Fruit fly (Drosophila melanogaster) whole organism, wandering third instar larva: Measurements from ENCODE around the gene Mst89B.

Source experiments
- Abd-B ChIP-seq: fragments of >200 bp; optimal IDR thresholded peaks from 2 replicates; lab custom pipeline; 2017; ENCODE audit warnings: missing biosample characterization, missing genetic modification characterization
- CrebA ChIP-seq: fragments of 200-800 bp; sonication (Bioruptor generic); optimal IDR thresholded peaks from 2 replicates; lab custom pipeline; 2016; ENCODE audit warnings: missing biosample characterization, mild to moderate bottlenecking, missing genetic modification characterization, borderline replicate concordance
- Dfd ChIP-seq: fragments of >200 bp; optimal IDR thresholded peaks from 2 replicates; lab custom pipeline; 2017; ENCODE audit warnings: missing biosample characterization, missing genetic modification characterization
- Dif ChIP-seq: fragments of 200-275, 200-300 bp; sonication (Bioruptor generic); optimal IDR thresholded peaks from 2 replicates; lab custom pipeline; 2018; ENCODE audit warnings: missing biosample characterization, missing genetic modification characterization; ENCODE audit not compliant: partially characterized antibody
- GATAd ChIP-seq: sonication (Bioruptor generic); optimal IDR thresholded peaks from 2 replicates; lab custom pipeline; 2016; ENCODE audit warnings: missing biosample characterization, missing genetic modification characterization
- HLH106 ChIP-seq: fragments of 200-800 bp; optimal IDR thresholded peaks from 3 replicates; lab custom pipeline; 2019; ENCODE audit warnings: missing biosample characterization, mild to moderate bottlenecking, missing genetic modification characterization, moderate library complexity
- Hnf4 ChIP-seq: fragments of 200-800 bp; sonication (Bioruptor generic); optimal IDR thresholded peaks from 2 replicates; lab custom pipeline; 2016; ENCODE audit warnings: missing biosample characterization, mild to moderate bottlenecking, missing genetic modification characterization
- Hr83 ChIP-seq: fragments of 200-300 bp; sonication (Bioruptor generic); optimal IDR thresholded peaks from 2 replicates; lab custom pipeline; 2016; ENCODE audit warnings: missing biosample characterization, mild to moderate bottlenecking, missing genetic modification characterization, moderate library complexity; ENCODE audit not compliant: poor library complexity, severe bottlenecking
- Jra ChIP-seq: sonication (Bioruptor generic); optimal IDR thresholded peaks from 2 replicates; lab custom pipeline; 2016; ENCODE audit warnings: missing biosample characterization, missing genetic modification characterization
- Mio ChIP-seq: sonication (Bioruptor generic); optimal IDR thresholded peaks from 2 replicates; lab custom pipeline; 2016; ENCODE audit warnings: missing biosample characterization, missing genetic modification characterization
- OdsH ChIP-seq: fragments of 200-800 bp; sonication (Bioruptor generic); optimal IDR thresholded peaks from 2 replicates; lab custom pipeline; 2016; ENCODE audit warnings: missing biosample characterization, mild to moderate bottlenecking, missing genetic modification characterization
- Rel ChIP-seq, 2 experiments: fragments of 200-800 bp; sonication (Bioruptor generic) in 1 of 2; optimal IDR thresholded peaks; 2 replicates in 1 of 2; 3 replicates in 1 of 2; lab custom pipeline; 2016 to 2019; ENCODE audit warnings: mild to moderate bottlenecking in 2 of 2, missing biosample characterization in 2 of 2, missing genetic modification characterization in 2 of 2, moderate library complexity in 1 of 2
- Sp1 ChIP-seq: fragments of 200-800 bp; sonication (Bioruptor generic); optimal IDR thresholded peaks from 3 replicates; lab custom pipeline; 2019; ENCODE audit warnings: missing biosample characterization, mild to moderate bottlenecking, missing genetic modification characterization, moderate library complexity
- Vsx2 ChIP-seq: fragments of 200-300, 225-300 bp; sonication (Bioruptor generic); optimal IDR thresholded peaks from 2 replicates; lab custom pipeline; 2018; ENCODE audit warnings: missing biosample characterization, missing genetic modification characterization; ENCODE audit not compliant: partially characterized antibody
- br ChIP-seq: fragments of 200-800 bp; sonication (Bioruptor generic); optimal IDR thresholded peaks from 2 replicates; lab custom pipeline; 2016; ENCODE audit warnings: missing biosample characterization, missing genetic modification characterization
- brk ChIP-seq: fragments of 200-800 bp; sonication (Bioruptor generic); optimal IDR thresholded peaks from 2 replicates; lab custom pipeline; 2016; ENCODE audit warnings: missing biosample characterization, mild to moderate bottlenecking, missing genetic modification characterization
- dl ChIP-seq, 2 experiments: fragments of 175-275, 200-275 bp in 1 of 2; fragments of 200-275 bp in 1 of 2; sonication (Bioruptor generic); optimal IDR thresholded peaks; lab custom pipeline; 2018; ENCODE audit warnings: mild to moderate bottlenecking in 2 of 2, missing biosample characterization in 2 of 2, missing genetic modification characterization in 2 of 2, moderate library complexity in 2 of 2; ENCODE audit not compliant: partially characterized antibody in 2 of 2, insufficient read depth in 1 of 2
- dmrt93B ChIP-seq: fragments of 200-800 bp; sonication (Bioruptor generic); optimal IDR thresholded peaks from 2 replicates; lab custom pipeline; 2018; ENCODE audit warnings: missing biosample characterization, mild to moderate bottlenecking, missing genetic modification characterization
- dsf ChIP-seq: sonication (Bioruptor generic); optimal IDR thresholded peaks from 2 replicates; lab custom pipeline; 2016; ENCODE audit warnings: missing biosample characterization, missing genetic modification characterization, borderline replicate concordance
- ey ChIP-seq: fragments of 200-800 bp; sonication (Bioruptor generic); optimal IDR thresholded peaks from 2 replicates; lab custom pipeline; 2016; ENCODE audit warnings: missing biosample characterization, missing genetic modification characterization
- foxo ChIP-seq, 2 experiments: fragments of 200-800 bp; sonication (Bioruptor generic); optimal IDR thresholded peaks; 2 replicates in 1 of 2; 3 replicates in 1 of 2; lab custom pipeline; 2016 to 2017; ENCODE audit warnings: missing biosample characterization in 2 of 2, missing genetic modification characterization in 2 of 2
- fru ChIP-seq: fragments of 200-800 bp; sonication (Bioruptor generic); optimal IDR thresholded peaks from 3 replicates; lab custom pipeline; 2016; ENCODE audit warnings: missing biosample characterization, mild to moderate bottlenecking, missing genetic modification characterization
- h ChIP-seq: fragments of 200-800 bp; sonication (Bioruptor generic); optimal IDR thresholded peaks from 3 replicates; lab custom pipeline; 2016; ENCODE audit warnings: missing biosample characterization, mild to moderate bottlenecking, missing genetic modification characterization
- jim ChIP-seq: fragments of 175-275, 200-325 bp; sonication (Bioruptor generic); optimal IDR thresholded peaks from 2 replicates; lab custom pipeline; 2016; ENCODE audit warnings: missing biosample characterization, mild to moderate bottlenecking, missing genetic modification characterization
- pan ChIP-seq: fragments of >200 bp; optimal IDR thresholded peaks from 2 replicates; lab custom pipeline; 2017
- psq ChIP-seq: fragments of 200-800 bp; sonication (Bioruptor generic); optimal IDR thresholded peaks from 3 replicates; lab custom pipeline; 2017; ENCODE audit warnings: missing biosample characterization, mild to moderate bottlenecking, missing genetic modification characterization, moderate library complexity
- rgr ChIP-seq: fragments of 200-800 bp; sonication (Bioruptor generic); optimal IDR thresholded peaks from 3 replicates; lab custom pipeline; 2016; ENCODE audit warnings: missing biosample characterization, mild to moderate bottlenecking, missing genetic modification characterization
- sv ChIP-seq: fragments of 200-800 bp; sonication (Bioruptor generic); optimal IDR thresholded peaks from 3 replicates; lab custom pipeline; 2016; ENCODE audit warnings: missing biosample characterization, missing genetic modification characterization
- tai ChIP-seq: sonication (Bioruptor generic); optimal IDR thresholded peaks from 2 replicates; lab custom pipeline; 2016; ENCODE audit warnings: missing biosample characterization, missing genetic modification characterization
- usp ChIP-seq: fragments of >200 bp; optimal IDR thresholded peaks from 2 replicates; lab custom pipeline; 2017; ENCODE audit warnings: missing biosample characterization, missing genetic modification characterization
- woc ChIP-seq: sonication (Bioruptor generic); optimal IDR thresholded peaks from 2 replicates; lab custom pipeline; 2016; ENCODE audit warnings: missing biosample characterization, mild to moderate bottlenecking, missing genetic modification characterization

Gene Mst89B

DNA sequence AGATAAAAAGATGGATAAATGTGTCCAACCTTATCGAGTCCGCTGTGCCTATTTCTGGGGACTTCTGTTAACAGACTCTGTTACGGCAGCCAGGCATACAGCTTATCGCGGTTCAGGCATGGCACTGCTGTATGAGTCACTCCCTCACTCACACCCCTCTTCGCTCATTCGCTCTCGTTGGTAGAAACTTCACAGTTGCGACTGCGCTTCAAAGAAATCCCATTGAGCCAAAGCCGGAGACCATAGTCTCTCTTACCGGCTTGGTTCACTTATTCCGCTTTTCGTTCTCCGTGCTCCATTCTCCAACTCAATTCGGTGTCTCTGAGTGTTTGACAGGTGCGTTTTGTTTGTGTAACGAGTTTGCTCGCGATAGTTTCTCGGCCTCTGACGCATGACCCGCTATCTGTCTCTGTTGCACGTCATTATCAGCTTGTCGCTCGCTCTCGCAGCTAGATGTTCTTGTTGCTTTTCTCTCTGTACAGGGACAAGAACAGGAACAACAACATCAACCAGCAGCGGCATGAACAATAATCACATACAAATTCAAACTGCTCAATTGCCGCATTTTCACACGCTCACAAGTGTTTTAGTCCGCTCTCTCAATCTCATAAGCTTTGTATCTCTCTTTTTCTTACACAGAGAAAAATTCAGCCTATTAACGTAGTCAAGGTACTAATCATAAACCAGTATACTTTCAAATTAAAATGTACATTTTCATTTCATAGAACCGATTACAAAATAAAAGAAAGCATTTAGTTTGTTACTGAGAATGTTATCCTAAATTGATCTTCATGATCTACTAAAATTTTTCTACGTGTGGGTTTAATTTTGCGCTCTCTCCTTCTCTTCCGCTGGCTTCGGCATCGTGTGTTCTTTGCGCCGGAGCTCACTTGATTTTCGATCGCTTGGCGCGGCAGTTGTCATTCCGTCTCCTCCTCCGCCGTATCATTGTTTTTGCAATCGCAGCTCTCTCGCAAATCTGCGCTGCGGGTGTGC, 13.5 kb downstream of the Mst89B start (continued):
- peak; percentile 99 for TF ChIP-seq brk (GFP tag; lab: Kevin White, UChicago)
- TF ChIP-seq CrebA (GFP tag; lab: Kevin White, UChicago), result peak; percentile 95
- peak; percentile 84 for TF ChIP-seq Dif (GFP tag; lab: Kevin White, UChicago)
- TF ChIP-seq Sp1 (GFP tag; lab: Kevin White, UChicago), result peak; percentile 100
- TF ChIP-seq fru, result peak; percentile 99
- peak; percentile 99 for TF ChIP-seq woc (GFP tag; lab: Kevin White, UChicago)
- TF ChIP-seq jim, result peak; percentile 20
- peak; percentile 100 for TF ChIP-seq OdsH (GFP tag; lab: Kevin White, UChicago)
- TF ChIP-seq usp (GFP tag; lab: Kevin White, UChicago), result no peak
- peak; percentile 97 for TF ChIP-seq GATAd
- TF ChIP-seq Abd-B (GFP tag; lab: Kevin White, UChicago), result no peak
- peak; percentile 99 for TF ChIP-seq Jra (GFP tag; lab: Kevin White, UChicago)
- TF ChIP-seq, all 38 proteins: peak for 31

DNA sequence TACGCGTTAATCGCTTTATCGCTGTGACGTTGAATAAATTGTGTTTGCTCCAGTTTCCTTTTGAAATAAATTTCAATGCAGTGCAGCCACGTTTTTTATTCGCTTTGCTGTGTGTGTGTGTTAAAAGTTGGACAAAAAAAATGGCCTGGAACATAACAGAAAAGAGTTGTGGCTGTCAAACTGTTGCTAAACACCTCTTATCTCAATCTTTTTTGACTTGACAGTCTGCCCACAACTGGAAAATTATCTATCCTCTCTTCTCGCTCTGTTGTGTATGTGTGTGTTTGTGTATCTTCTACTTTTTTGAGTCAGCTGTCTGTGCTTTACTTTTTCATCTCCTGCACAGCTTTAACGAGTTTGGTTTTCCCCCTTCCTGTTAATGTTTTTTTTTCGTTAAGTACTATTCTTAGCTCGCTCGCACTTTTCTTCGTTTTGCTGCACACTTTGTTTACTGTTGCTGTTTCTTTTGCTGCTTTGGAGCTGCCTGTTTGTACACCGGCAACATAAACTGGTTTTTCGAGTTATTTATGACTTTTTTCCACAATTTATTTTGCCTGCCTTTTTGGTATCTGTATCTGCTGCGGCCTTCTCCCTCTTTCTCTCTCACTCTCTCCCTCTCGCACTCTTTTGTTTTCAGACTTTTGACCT, 14.3 kb downstream of the Mst89B start:
- peak in 1 of 2 experiments; percentile 42 for TF ChIP-seq dl (GFP tag; optimal IDR thresholded peaks at IDR 0.05; lab: Kevin White, UChicago; ENCODE audit: insufficient read depth in 1 of 2, partially characterized antibody in 2 of 2)
- TF ChIP-seq brk (GFP tag; lab: Kevin White, UChicago), result peak; percentile 9
- no peak for TF ChIP-seq sv (GFP tag; lab: Kevin White, UChicago)
- TF ChIP-seq Vsx2 (GFP tag; lab: Kevin White, UChicago), result peak; percentile 71
- no peak for TF ChIP-seq dmrt93B
- TF ChIP-seq dsf (GFP tag; lab: Kevin White, UChicago), result no peak
- TF ChIP-seq br (GFP tag; lab: Kevin White, UChicago), result no peak
- TF ChIP-seq psq (GFP tag; lab: Kevin White, UChicago), result peak; percentile 87
- no peak for TF ChIP-seq Rel (GFP tag; optimal IDR thresholded peaks at IDR 0.05; lab: Kevin White, UChicago)
- peak; percentile 63 for TF ChIP-seq Rel (tag; optimal IDR thresholded peaks at IDR 0.05; lab: Kevin White, UChicago)
- no peak for TF ChIP-seq Hr83
- TF ChIP-seq Jra (GFP tag; lab: Kevin White, UChicago), result no peak
- TF ChIP-seq ey (GFP tag; lab: Kevin White, UChicago), result no peak
- TF ChIP-seq Dif (GFP tag; lab: Kevin White, UChicago), result peak; percentile 37
- no peak for TF ChIP-seq Mio (GFP tag; lab: Kevin White, UChicago)

DNA sequence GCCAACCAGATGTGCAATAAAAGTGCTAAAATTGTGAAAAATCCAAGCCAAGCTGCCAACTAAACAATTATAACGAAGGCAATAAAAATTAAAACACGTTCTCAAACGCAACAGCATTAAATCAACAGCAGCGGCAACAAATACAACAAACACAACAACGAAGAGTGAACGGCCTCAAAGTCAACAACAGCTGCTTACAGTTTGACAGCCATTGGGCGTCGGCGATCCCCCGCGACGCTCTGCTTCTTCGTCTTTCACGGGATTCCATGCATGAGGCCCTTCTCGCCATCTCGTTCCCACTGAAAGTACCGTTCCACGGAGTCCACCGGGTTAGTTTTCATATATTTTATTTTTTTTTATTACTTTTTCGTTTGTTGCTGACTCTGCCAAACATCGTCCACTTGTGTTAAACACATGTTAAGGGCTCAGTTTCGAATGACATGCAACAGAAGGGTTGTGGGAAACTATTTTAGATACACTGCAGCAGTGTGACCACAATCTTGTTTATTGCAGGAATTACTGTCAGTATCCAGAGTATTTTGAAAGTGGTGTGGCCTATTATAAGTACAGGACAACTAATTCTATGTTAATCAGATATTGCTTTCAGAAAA, 15.4 kb downstream of the Mst89B start:
- TF ChIP-seq tai (GFP tag; lab: Kevin White, UChicago) (peak; percentile 74), Abd-B (GFP tag; lab: Kevin White, UChicago) (no peak), GATAd (no peak), pan (lab: Kevin White, UChicago) (no peak), Sp1 (GFP tag; lab: Kevin White, UChicago) (no peak), h (GFP tag; lab: Kevin White, UChicago) (peak; percentile 55), Rel (GFP tag; optimal IDR thresholded peaks at IDR 0.05; lab: Kevin White, UChicago) (no peak), Rel (tag; optimal IDR thresholded peaks at IDR 0.05; lab: Kevin White, UChicago) (peak; percentile 67), foxo (GFP tag; optimal IDR thresholded peaks at IDR 0.05; lab: Kevin White, UChicago) (peak in 1 of 2 experiments; percentile 27), dmrt93B (peak; percentile 18), Hr83 (peak; percentile 60), OdsH (GFP tag; lab: Kevin White, UChicago) (peak; percentile 59), psq (GFP tag; lab: Kevin White, UChicago) (peak; percentile 27), CrebA (GFP tag; lab: Kevin White, UChicago) (no peak), HLH106 (peak; percentile 10), rgr (GFP tag; lab: Kevin White, UChicago) (peak; percentile 55), fru (peak; percentile 10), br (GFP tag; lab: Kevin White, UChicago) (peak; percentile 23), jim (peak; percentile 80), Dfd (GFP tag; lab: Kevin White, UChicago) (no peak), Jra (GFP tag; lab: Kevin White, UChicago) (peak; percentile 46), usp (GFP tag; lab: Kevin White, UChicago) (no peak), Hnf4 (GFP tag; lab: Kevin White, UChicago) (peak; percentile 62)
